Worm (Caenorhabditis elegans): ENCODE data around the gene clc-28.

DNA sequence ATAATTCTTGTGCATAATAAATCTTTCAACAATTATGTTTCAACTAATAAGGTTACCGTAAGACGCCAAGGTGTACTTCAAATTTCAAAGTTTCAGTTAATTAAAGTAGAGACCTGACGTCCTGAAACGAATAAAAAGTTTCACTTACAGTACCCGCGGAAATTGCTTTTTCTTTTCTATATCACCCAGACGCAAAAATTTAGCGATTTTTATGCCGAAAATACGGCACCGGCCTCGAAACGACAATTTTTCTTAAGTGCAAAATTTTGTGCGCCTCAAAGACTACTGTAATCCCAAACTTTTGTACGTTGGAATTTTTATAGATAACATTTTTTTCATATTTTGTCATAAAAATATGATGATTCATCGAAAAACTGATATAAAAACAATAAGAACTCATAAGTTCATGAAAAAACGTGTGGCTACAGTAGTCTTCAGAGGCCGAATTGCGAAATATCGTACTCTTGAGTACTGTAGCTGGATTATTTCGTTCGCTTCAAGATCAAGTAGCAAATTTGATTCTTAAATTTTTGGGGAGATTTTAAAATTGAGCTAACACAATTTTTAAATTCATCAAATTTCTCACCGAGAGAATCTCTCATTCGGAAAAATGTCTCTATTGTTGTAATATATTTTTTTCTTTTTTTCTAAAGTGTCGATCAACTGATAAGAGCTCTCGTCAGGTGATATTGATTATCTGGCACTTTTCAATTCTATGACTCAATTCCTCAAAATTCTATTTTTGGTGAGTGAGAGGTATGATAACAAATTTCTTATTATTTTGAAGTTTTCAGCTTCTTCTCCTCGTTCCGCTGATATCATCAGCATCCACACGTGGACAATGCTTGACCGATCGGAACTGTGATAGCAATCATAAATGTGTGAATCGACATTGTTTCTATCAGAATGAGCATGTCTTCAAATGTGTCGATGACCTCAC, 13.4 kb downstream of the clc-28 start, which contains the start of gene ZC262.13:
- TF ChIP-seq him-1 (tag; optimal IDR thresholded peaks at IDR 0.05) (no peak), W03F9.2 (tag; optimal IDR thresholded peaks at IDR 0.05) (no peak), dao-5 (tag; optimal IDR thresholded peaks at IDR 0.05) (no peak)
